Worm (Caenorhabditis elegans): ENCODE data around the gene cwp-5.
A peak's percentile ranks its signal among the peaks of the same experiment; 100 is the strongest.

cwp-5 gene

DNA sequence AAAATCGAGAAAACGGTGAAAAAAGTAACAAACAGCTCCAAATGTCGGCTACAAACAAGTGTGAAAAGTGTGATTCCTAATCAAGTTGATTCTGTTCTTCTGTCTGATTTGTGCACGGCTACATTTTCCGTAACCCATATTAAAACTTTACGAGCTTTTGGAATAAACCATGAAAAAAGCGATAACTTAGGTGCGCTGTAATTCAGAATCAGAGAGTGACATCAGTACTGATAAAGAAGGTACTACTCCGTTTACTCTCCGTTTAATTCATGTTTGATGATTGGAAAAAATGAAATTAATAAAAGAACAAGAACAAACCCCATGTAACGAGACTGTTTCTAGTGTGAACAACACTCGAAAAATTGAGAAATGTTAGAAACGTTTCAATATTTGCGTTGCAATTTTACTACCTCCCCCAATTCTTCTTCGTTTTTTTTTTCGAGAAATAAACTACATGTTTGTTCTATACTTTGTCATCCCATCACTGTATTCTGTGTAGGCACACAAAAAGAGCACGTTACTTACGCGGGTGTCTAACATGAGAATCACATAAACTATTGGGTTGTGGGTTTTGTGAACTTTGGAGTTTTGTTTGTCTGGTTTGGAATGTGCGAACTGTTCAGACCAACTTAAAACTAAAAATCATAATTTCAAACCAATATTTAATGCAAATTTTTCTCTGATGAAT, 27.3 kb downstream of the cwp-5 start:
- no peak for TF ChIP-seq mef-2 (tag; optimal IDR thresholded peaks at IDR 0.05)
- no peak for TF ChIP-seq nhr-19 (GFP tag; conservative IDR thresholded peaks at IDR 0.05)
- no peak for TF ChIP-seq swsn-7 (tag; optimal IDR thresholded peaks at IDR 0.05)
- TF ChIP-seq nhr-11 (tag; optimal IDR thresholded peaks at IDR 0.05), result no peak
- TF ChIP-seq ama-1 (optimal IDR thresholded peaks at IDR 0.05), result no peak
- TF ChIP-seq tlp-1 (tag; optimal IDR thresholded peaks at IDR 0.05), result no peak
- TF ChIP-seq grh-1 (GFP tag; IDR thresholded peaks at IDR 0.05), result no peak
- peak in 1 of 2 experiments; percentile 10 for TF ChIP-seq lin-35 (GFP tag; optimal IDR thresholded peaks at IDR 0.05)
- TF ChIP-seq irx-1 (tag; optimal IDR thresholded peaks at IDR 0.05), result no peak
- TF ChIP-seq isw-1 (GFP tag; IDR thresholded peaks at IDR 0.05), result no peak
- TF ChIP-seq nhr-20 (tag; optimal IDR thresholded peaks at IDR 0.05), result peak; percentile 8
- TF ChIP-seq sup-37 (GFP tag; optimal IDR thresholded peaks at IDR 0.05), result no peak
- peak; percentile 26 for TF ChIP-seq lin-14 (GFP tag; optimal IDR thresholded peaks at IDR 0.05)
- no peak for TF ChIP-seq ztf-4 (tag; optimal IDR thresholded peaks at IDR 0.05)
- no peak for TF ChIP-seq fkh-8 (tag; optimal IDR thresholded peaks at IDR 0.05)
- TF ChIP-seq egl-13 (tag; optimal IDR thresholded peaks at IDR 0.05), result no peak
- TF ChIP-seq efl-1 (optimal IDR thresholded peaks at IDR 0.05), result no peak
- no peak for TF ChIP-seq efl-1 (GFP tag; optimal IDR thresholded peaks at IDR 0.05 in 1 of 2)
- no peak for TF ChIP-seq vab-15 (tag; optimal IDR thresholded peaks at IDR 0.05)
- peak; percentile 32 for TF ChIP-seq elt-2 (tag; optimal IDR thresholded peaks at IDR 0.05)
- TF ChIP-seq efl-3 (GFP tag; optimal IDR thresholded peaks at IDR 0.05), result no peak
- TF ChIP-seq nhr-84 (tag; optimal IDR thresholded peaks at IDR 0.05), result no peak
- TF ChIP-seq ztf-11 (tag; optimal IDR thresholded peaks at IDR 0.05), result no peak
- no peak for TF ChIP-seq egl-27 (tag; optimal IDR thresholded peaks at IDR 0.05)
- no peak for TF ChIP-seq nhr-90 (tag; optimal IDR thresholded peaks at IDR 0.05; ENCODE audit: poor library complexity)
- no peak for TF ChIP-seq unc-30 (tag; optimal IDR thresholded peaks at IDR 0.05)
- no peak for TF ChIP-seq hlh-4 (tag; optimal IDR thresholded peaks at IDR 0.05)
- no peak for TF ChIP-seq aha-1 (tag; optimal IDR thresholded peaks at IDR 0.05)
- TF ChIP-seq tbx-2 (tag; optimal IDR thresholded peaks at IDR 0.05), result peak; percentile 39
- TF ChIP-seq unc-130 (tag; optimal IDR thresholded peaks at IDR 0.05), result no peak
- TF ChIP-seq sox-4 (tag; optimal IDR thresholded peaks at IDR 0.05), result no peak
- TF ChIP-seq fos-1 (tag; optimal IDR thresholded peaks at IDR 0.05), result no peak
- TF ChIP-seq nhr-77 (tag; optimal IDR thresholded peaks at IDR 0.05), result peak; percentile 34
- TF ChIP-seq dpl-1 (GFP tag; optimal IDR thresholded peaks at IDR 0.05), result no peak
- no peak for TF ChIP-seq ces-1 (GFP tag; optimal IDR thresholded peaks at IDR 0.05)
- TF ChIP-seq unc-62 (GFP tag; optimal IDR thresholded peaks at IDR 0.05), result no peak
- TF ChIP-seq ceh-63 (GFP tag; optimal IDR thresholded peaks at IDR 0.05), result no peak
- TF ChIP-seq lir-3 (tag; optimal IDR thresholded peaks at IDR 0.05; ENCODE audit: poor library complexity), result no peak
- no peak for TF ChIP-seq skn-1 (tag; optimal IDR thresholded peaks at IDR 0.05)
- TF ChIP-seq nhr-85 (tag), result peak; percentile 26

DNA sequence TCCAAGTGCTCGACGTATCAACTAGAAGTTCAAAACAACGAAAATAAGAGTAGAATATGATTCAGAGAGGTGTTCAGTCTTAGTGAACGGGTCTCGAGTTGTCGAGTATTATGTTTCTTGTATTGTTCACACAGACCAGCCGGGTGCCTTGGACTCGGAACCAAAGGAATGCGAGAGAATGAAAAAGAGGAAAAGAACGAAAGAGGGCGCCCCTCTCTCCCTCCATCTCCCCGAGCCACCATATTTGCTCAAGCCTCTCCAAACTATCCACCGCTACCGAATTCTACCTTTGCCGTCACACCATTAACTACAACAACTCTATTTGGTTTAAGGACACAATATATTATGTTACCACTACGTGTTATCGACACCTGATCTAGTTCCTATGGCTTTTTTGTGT, 28.0 kb downstream of the cwp-5 start:
- TF ChIP-seq sptf-1 (tag; optimal IDR thresholded peaks at IDR 0.05), result no peak
- no peak for TF ChIP-seq efl-3 (GFP tag; optimal IDR thresholded peaks at IDR 0.05)
- no peak for TF ChIP-seq efl-1 (optimal IDR thresholded peaks at IDR 0.05)
- TF ChIP-seq efl-1 (GFP tag; optimal IDR thresholded peaks at IDR 0.05 in 1 of 2), result peak in 1 of 2 experiments; percentile 64
- no peak for TF ChIP-seq lin-39 (tag; optimal IDR thresholded peaks at IDR 0.05)
- TF ChIP-seq lin-14 (GFP tag; optimal IDR thresholded peaks at IDR 0.05), result no peak

All from whole organism, L1 larva.